Worm (Caenorhabditis elegans): ENCODE measurements around the gene srab-6.

The srab-6 gene

ce11 chrV:3185855-3186254 is 34.1 kb upstream of the srab-6 start:
- TF ChIP-seq nfya-1 (tag; optimal IDR thresholded peaks at IDR 0.05): no peak
- TF ChIP-seq hlh-6 (tag; optimal IDR thresholded peaks at IDR 0.05): no peak
- no peak for TF ChIP-seq ceh-30 (tag; optimal IDR thresholded peaks at IDR 0.05)
- TF ChIP-seq rnt-1 (tag; optimal IDR thresholded peaks at IDR 0.05): no peak
- no peak for TF ChIP-seq unc-86 (tag; optimal IDR thresholded peaks at IDR 0.05)
- no peak for TF ChIP-seq ztf-16 (tag; optimal IDR thresholded peaks at IDR 0.05)
- no peak for TF ChIP-seq K09A11.1 (tag; optimal IDR thresholded peaks at IDR 0.05; ENCODE audit: insufficient read depth)
- no peak for TF ChIP-seq sox-2 (GFP tag; IDR thresholded peaks at IDR 0.05)
- no peak for TF ChIP-seq pqm-1 (tag; optimal IDR thresholded peaks at IDR 0.05)
- no peak for TF ChIP-seq hlh-8 (tag; optimal IDR thresholded peaks at IDR 0.05)
- TF ChIP-seq pax-1 (tag; optimal IDR thresholded peaks at IDR 0.05): no peak
- no peak for TF ChIP-seq ama-1 (optimal IDR thresholded peaks at IDR 0.05)
- no peak for TF ChIP-seq hlh-30 (tag; optimal IDR thresholded peaks at IDR 0.05; ENCODE audit: insufficient read depth)

ce11 chrV:3176161-3176560 is 24.4 kb upstream of the srab-6 start, which contains the start of gene srab-8:
Gene srab-8 (plus strand): TSS chrV:3176461.
- TF ChIP-seq hlh-15 (tag; optimal IDR thresholded peaks at IDR 0.05) (no peak), pha-4 (tag; optimal IDR thresholded peaks at IDR 0.05) (no peak), ceh-30 (tag; optimal IDR thresholded peaks at IDR 0.05) (no peak), ceh-22 (tag; optimal IDR thresholded peaks at IDR 0.05) (no peak), pha-2 (tag; optimal IDR thresholded peaks at IDR 0.05) (no peak), K02D7.2 (tag; optimal IDR thresholded peaks at IDR 0.05) (no peak), K09A11.1 (tag; optimal IDR thresholded peaks at IDR 0.05; ENCODE audit: insufficient read depth) (no peak), tbx-2 (tag; optimal IDR thresholded peaks at IDR 0.05) (no peak), ceh-2 (tag; optimal IDR thresholded peaks at IDR 0.05) (no peak), lim-6 (tag; optimal IDR thresholded peaks at IDR 0.05) (no peak), sox-2 (GFP tag; IDR thresholded peaks at IDR 0.05) (no peak), eyg-1 (tag; optimal IDR thresholded peaks at IDR 0.05) (no peak), rnt-1 (tag; optimal IDR thresholded peaks at IDR 0.05) (no peak), fkh-10 (GFP tag; optimal IDR thresholded peaks at IDR 0.05) (no peak), fkh-6 (tag; optimal IDR thresholded peaks at IDR 0.05) (no peak), ceh-31 (tag; optimal IDR thresholded peaks at IDR 0.05) (no peak)

ce11 chrV:3171625-3172024 is 19.9 kb upstream of the srab-6 start:
- TF ChIP-seq nhr-11 (tag; optimal IDR thresholded peaks at IDR 0.05): no peak
- TF ChIP-seq hlh-6 (tag; optimal IDR thresholded peaks at IDR 0.05): no peak
- no peak for TF ChIP-seq che-1 (tag; optimal IDR thresholded peaks at IDR 0.05)
- no peak for TF ChIP-seq ceh-9 (tag; optimal IDR thresholded peaks at IDR 0.05)
- no peak for TF ChIP-seq unc-55 (GFP tag; optimal IDR thresholded peaks at IDR 0.05)
- TF ChIP-seq pax-1 (tag; optimal IDR thresholded peaks at IDR 0.05): no peak
- no peak for TF ChIP-seq pqm-1 (tag; optimal IDR thresholded peaks at IDR 0.05)

- TF ChIP-seq C38D4.7 (GFP tag; optimal IDR thresholded peaks at IDR 0.05) (no peak), nfya-1 (tag; optimal IDR thresholded peaks at IDR 0.05) (no peak), K09A11.1 (tag; optimal IDR thresholded peaks at IDR 0.05; ENCODE audit: insufficient read depth) (no peak), hlh-8 (tag; optimal IDR thresholded peaks at IDR 0.05) (no peak), ceh-24 (tag; optimal IDR thresholded peaks at IDR 0.05) (no peak), Y22D7AL.16 (tag; optimal IDR thresholded peaks at IDR 0.05) (no peak), zip-5 (tag; optimal IDR thresholded peaks at IDR 0.05) (no peak), nhr-11 (tag; optimal IDR thresholded peaks at IDR 0.05) (no peak), ceh-2 (tag; optimal IDR thresholded peaks at IDR 0.05) (no peak), pqm-1 (tag; optimal IDR thresholded peaks at IDR 0.05) (no peak), pax-1 (tag; optimal IDR thresholded peaks at IDR 0.05) (no peak), elt-4 (tag; optimal IDR thresholded peaks at IDR 0.05) (no peak), mec-3 (tag; optimal IDR thresholded peaks at IDR 0.05; ENCODE audit: borderline replicate concordance) (no peak), hlh-13 (GFP tag; optimal IDR thresholded peaks at IDR 0.05) (no peak), ceh-14 (tag; optimal IDR thresholded peaks at IDR 0.05) (no peak), sox-4 (tag; optimal IDR thresholded peaks at IDR 0.05) (no peak)
Observed at ce11 chrV:3169838-3170237, 18.1 kb upstream of the srab-6 start, which contains the start of gene srbc-6. Gene srbc-6 (plus strand): TSS chrV:3170138.
